Worm (Caenorhabditis elegans) whole organism, L3 larva: ENCODE results near the gene nhr-186.

Experiments
- ceh-16 ChIP-seq: sonication (generic microtip); optimal IDR thresholded peaks from 2 replicates; lab custom pipeline; 2017; ENCODE audit warnings: missing biosample characterization, missing genetic modification characterization
- fos-1 ChIP-seq: fragments of 150-350 bp; optimal IDR thresholded peaks from 2 replicates; lab custom pipeline; 2014; ENCODE audit warnings: missing biosample characterization, missing genetic modification characterization
- lin-15B ChIP-seq: fragments of 150-350 bp; optimal IDR thresholded peaks from 2 replicates; lab custom pipeline; 2014; ENCODE audit warnings: missing biosample characterization, missing genetic modification characterization
- zag-1 ChIP-seq: fragments of 150-350 bp; optimal IDR thresholded peaks from 2 replicates; lab custom pipeline; 2014; ENCODE audit warnings: missing biosample characterization, missing genetic modification characterization
- ztf-11 ChIP-seq: fragments of 150-350 bp; optimal IDR thresholded peaks from 2 replicates; lab custom pipeline; 2014; ENCODE audit warnings: missing biosample characterization, missing genetic modification characterization
- ztf-4 ChIP-seq: fragments of 150-350 bp; optimal IDR thresholded peaks from 2 replicates; lab custom pipeline; 2014; ENCODE audit warnings: missing biosample characterization, missing genetic modification characterization

- TF ChIP-seq fos-1 (tag; lab: Kevin White, UChicago) (no peak), ceh-16 (tag; lab: Kevin White, UChicago) (no peak), ztf-11 (tag; lab: Kevin White, UChicago) (no peak), ztf-4 (no peak), lin-15B (tag; lab: Kevin White, UChicago) (no peak), zag-1 (tag; lab: Kevin White, UChicago) (no peak)
Measured at ce11 chrV:3902458-3903157, 47.9 kb upstream of the nhr-186 start, which contains the start of the genes str-229 and srh-190.
